Worm (Caenorhabditis elegans): ENCODE measurements around the gene C35A5.3.

DNA sequence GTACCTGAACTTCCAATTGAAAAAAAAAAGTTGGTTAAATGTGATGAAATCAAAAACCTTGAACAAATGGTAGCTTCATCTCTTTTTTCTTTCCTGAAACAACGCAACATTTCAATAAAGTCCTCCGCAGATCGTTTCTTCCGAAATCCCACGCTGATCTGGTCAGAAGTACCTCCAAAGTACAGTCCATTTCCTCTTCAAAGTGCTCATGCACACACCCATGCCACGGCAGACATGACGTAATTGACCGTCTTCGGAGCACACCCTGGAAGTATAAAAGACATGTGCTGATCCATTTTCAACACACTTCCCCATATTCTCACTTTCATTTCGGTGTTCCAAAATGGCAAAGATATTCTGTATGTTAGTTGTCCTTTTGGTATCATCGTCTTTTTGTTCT is 2.7 kb upstream of the C35A5.3 start, which contains the start of gene C35A5.10:
- TF ChIP-seq nhr-25 (tag; optimal IDR thresholded peaks at IDR 0.05) = no peak
- TF ChIP-seq unc-62 (GFP tag; optimal IDR thresholded peaks at IDR 0.05) = no peak
- no peak for TF ChIP-seq nhr-11 (tag; optimal IDR thresholded peaks at IDR 0.05)
- TF ChIP-seq egl-27 (tag; optimal IDR thresholded peaks at IDR 0.05) = no peak
- no peak for TF ChIP-seq ceh-28 (tag; optimal IDR thresholded peaks at IDR 0.05)
- no peak for TF ChIP-seq nhr-77 (tag; optimal IDR thresholded peaks at IDR 0.05)
- TF ChIP-seq mdl-1 (tag; optimal IDR thresholded peaks at IDR 0.05) = no peak
- no peak for TF ChIP-seq nhr-28 (tag; optimal IDR thresholded peaks at IDR 0.05)
- no peak for TF ChIP-seq pha-4 (tag; optimal IDR thresholded peaks at IDR 0.05)
- no peak for TF ChIP-seq ztf-4 (tag; optimal IDR thresholded peaks at IDR 0.05)
- TF ChIP-seq nhr-43 (tag; optimal IDR thresholded peaks at IDR 0.05; ENCODE audit: poor library complexity, severe bottlenecking) = no peak

All from whole organism, L3 larva.